Fruit fly (Drosophila melanogaster) whole organism, embryonic: ENCODE data around the gene mib1.

Source experiments
- Bteb2 ChIP-seq: fragments of 200-800 bp; sonication (Bioruptor generic); optimal IDR thresholded peaks from 2 replicates; lab custom pipeline; 2016; ENCODE audit warnings: missing biosample characterization, missing genetic modification characterization
- CG15696 ChIP-seq: fragments of 200-800 bp; sonication (Bioruptor generic); optimal IDR thresholded peaks from 2 replicates; lab custom pipeline; 2019; ENCODE audit warnings: missing biosample characterization, mild to moderate bottlenecking, missing genetic modification characterization, moderate library complexity
- CG3065 ChIP-seq: fragments of 200-800 bp; sonication (Bioruptor generic); optimal IDR thresholded peaks from 2 replicates; lab custom pipeline; 2016; ENCODE audit warnings: missing biosample characterization, missing genetic modification characterization
- CG7745 ChIP-seq: fragments of 200-800 bp; sonication (Bioruptor generic); optimal IDR thresholded peaks from 2 replicates; lab custom pipeline; 2018; ENCODE audit warnings: missing biosample characterization, mild to moderate bottlenecking, missing genetic modification characterization, moderate library complexity
- D19A ChIP-seq: fragments of 200-800 bp; optimal IDR thresholded peaks from 3 replicates; lab custom pipeline; 2019; ENCODE audit warnings: missing biosample characterization, mild to moderate bottlenecking, missing genetic modification characterization, moderate library complexity
- cg ChIP-seq: fragments of 200-800 bp; sonication (Bioruptor generic); optimal IDR thresholded peaks from 3 replicates; lab custom pipeline; 2019; ENCODE audit warnings: missing biosample characterization, mild to moderate bottlenecking, missing genetic modification characterization, moderate library complexity
- ci ChIP-seq: fragments of 200-800 bp; sonication (Bioruptor generic); IDR thresholded peaks from 3 replicates; pipeline ENCODE4 v1.3.6; 2022; ENCODE audit warnings: missing biosample characterization, missing genetic modification characterization
- fru ChIP-seq: fragments of >200 bp; optimal IDR thresholded peaks from 2 replicates; lab custom pipeline; 2017
- lab ChIP-seq: fragments of 200-800 bp; sonication (Bioruptor generic); optimal IDR thresholded peaks from 3 replicates; lab custom pipeline; 2017; ENCODE audit warnings: missing biosample characterization, missing genetic modification characterization, mild to moderate bottlenecking, moderate library complexity, missing genetic modification reagents
- pan ChIP-seq, 4 experiments: fragments of >200 bp in 3 of 4; fragments of 200-800 bp in 1 of 4; sonication (Bioruptor generic) in 1 of 4; optimal IDR thresholded peaks in 3 of 4; IDR thresholded peaks in 1 of 4; 2 replicates each; pipeline versions ENCODE4 v1.3.6 to Lab custom; 2017 to 2022; ENCODE audit warnings: missing biosample characterization in 2 of 4, missing genetic modification characterization in 2 of 4, mixed read lengths in 1 of 4
- twi ChIP-seq: fragments of 200-800 bp; optimal IDR thresholded peaks from 2 replicates; lab custom pipeline; 2019; ENCODE audit warnings: missing biosample characterization, mild to moderate bottlenecking, missing genetic modification characterization, moderate library complexity
- vfl ChIP-seq: fragments of 200-800 bp; sonication (Bioruptor generic); optimal IDR thresholded peaks from 2 replicates; lab custom pipeline; 2016; ENCODE audit warnings: missing biosample characterization, missing genetic modification characterization

DNA sequence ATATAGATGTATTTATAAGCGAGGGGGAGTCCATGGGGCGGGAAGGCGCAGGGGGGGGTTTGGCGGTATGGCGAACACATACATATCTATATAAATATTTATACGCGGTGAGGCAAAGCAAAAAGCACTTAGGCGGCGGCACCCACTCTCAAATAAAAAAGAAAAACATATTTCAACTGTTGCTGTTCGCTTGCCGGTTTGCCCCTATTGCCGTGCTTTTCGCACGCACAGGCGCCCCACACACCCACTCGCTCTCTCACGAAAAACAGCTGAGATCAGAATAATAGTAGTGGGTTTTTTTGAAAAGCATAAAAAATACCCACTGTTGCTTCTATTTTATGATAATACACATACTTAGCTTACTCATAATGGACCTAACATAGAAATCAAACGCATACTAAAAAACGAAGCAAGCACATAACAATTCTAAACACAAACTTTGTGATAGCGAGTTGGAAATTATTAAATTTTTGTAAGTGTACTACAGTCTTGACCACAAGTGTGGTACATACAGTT lies 10.4 kb downstream of the mib1 start:
- TF ChIP-seq twi (peak; percentile 14), D19A (tag; lab: Kevin White, UChicago) (peak; percentile 34), vfl (peak; percentile 65), CG15696 (tag; lab: Kevin White, UChicago) (peak; percentile 13), lab (GFP tag; lab: Kevin White, UChicago) (peak; percentile 90), ci (GFP tag; lab: Robert Waterston, UW) (no peak), fru (lab: Kevin White, UChicago) (no peak), CG3065 (GFP tag; lab: Kevin White, UChicago) (no peak), pan (optimal IDR thresholded peaks at IDR 0.05; lab: Kevin White, UChicago) (no peak), pan (GFP tag; optimal IDR thresholded peaks at IDR 0.05 in 1 of 2, IDR thresholded peaks at IDR 0.05 in 1 of 2) (peak in 1 of 2 experiments; percentile 80), CG7745 (tag; lab: Kevin White, UChicago) (no peak), Bteb2 (peak; percentile 67), cg (GFP tag; lab: Kevin White, UChicago) (peak; percentile 34)
